Fruit fly (Drosophila melanogaster): ENCODE results near the gene Abp1.
A peak's percentile ranks its signal among the peaks of the same experiment; 100 is the strongest.

The Abp1 gene

dm6 chr3L:13440370-13440960 is 45.6 kb downstream of the Abp1 start, which contains the start of the genes CG10140 and CG14109:
Gene CG10140, minus strand, starts transcription at chr3L:13440470.
Gene CG14109, plus strand, starts transcription at chr3L:13440910.
- no peak for TF ChIP-seq Hr96 (GFP tag; optimal IDR thresholded peaks at IDR 0.05)
- TF ChIP-seq bab1 (GFP tag; optimal IDR thresholded peaks at IDR 0.05), result no peak
- TF ChIP-seq cnc (optimal IDR thresholded peaks at IDR 0.05), result no peak
- no peak for TF ChIP-seq ovo (GFP tag; optimal IDR thresholded peaks at IDR 0.05)
- no peak for TF ChIP-seq Clk (GFP tag; optimal IDR thresholded peaks at IDR 0.05)
- no peak for TF ChIP-seq pad (GFP tag; optimal IDR thresholded peaks at IDR 0.05)
- TF ChIP-seq CG33017 (tag; optimal IDR thresholded peaks at IDR 0.05), result no peak
- no peak for TF ChIP-seq tj (GFP tag; optimal IDR thresholded peaks at IDR 0.05)
- no peak for TF ChIP-seq toe (GFP tag; optimal IDR thresholded peaks at IDR 0.05)
- TF ChIP-seq CG7101 (tag; optimal IDR thresholded peaks at IDR 0.05), result no peak
- TF ChIP-seq cic (GFP tag; optimal IDR thresholded peaks at IDR 0.05), result no peak
- TF ChIP-seq Crg-1 (GFP tag; optimal IDR thresholded peaks at IDR 0.05), result no peak

- TF ChIP-seq CG5204 (GFP tag; optimal IDR thresholded peaks at IDR 0.05) (no peak), pad (GFP tag; optimal IDR thresholded peaks at IDR 0.05) (no peak), kay (GFP tag; ENCODE audit: borderline replicate concordance) (no peak), CG7045 (GFP tag; optimal IDR thresholded peaks at IDR 0.05) (no peak), Crg-1 (GFP tag; optimal IDR thresholded peaks at IDR 0.05) (no peak), CG11617 (GFP tag; optimal IDR thresholded peaks at IDR 0.05) (no peak), Mnt (GFP tag; optimal IDR thresholded peaks at IDR 0.05) (no peak), CG1620 (GFP tag; optimal IDR thresholded peaks at IDR 0.05) (no peak), Hr96 (GFP tag; optimal IDR thresholded peaks at IDR 0.05) (no peak), cnc (optimal IDR thresholded peaks at IDR 0.05) (no peak), bab1 (GFP tag; optimal IDR thresholded peaks at IDR 0.05) (no peak), ovo (GFP tag; optimal IDR thresholded peaks at IDR 0.05) (no peak), cic (GFP tag; optimal IDR thresholded peaks at IDR 0.05) (no peak), tj (GFP tag; optimal IDR thresholded peaks at IDR 0.05) (no peak)
Observed at dm6 chr3L:13437654-13438053, 48.4 kb downstream of the Abp1 start, which contains the start of gene CG10725. Gene CG10725, plus strand, starts transcription at chr3L:13437954.

- no peak for TF ChIP-seq CG11617 (GFP tag; optimal IDR thresholded peaks at IDR 0.05)
- no peak for TF ChIP-seq CG14711 (tag; optimal IDR thresholded peaks at IDR 0.05)
- TF ChIP-seq ovo (GFP tag; optimal IDR thresholded peaks at IDR 0.05), result no peak
- no peak for TF ChIP-seq kay (GFP tag; ENCODE audit: borderline replicate concordance)
- TF ChIP-seq CG7045 (GFP tag; optimal IDR thresholded peaks at IDR 0.05), result no peak
- TF ChIP-seq CG7101 (tag; optimal IDR thresholded peaks at IDR 0.05), result no peak
- TF ChIP-seq CG1620 (GFP tag; optimal IDR thresholded peaks at IDR 0.05), result no peak
- TF ChIP-seq CG12768 (GFP tag; optimal IDR thresholded peaks at IDR 0.05), result no peak
- no peak for TF ChIP-seq CG5204 (GFP tag; optimal IDR thresholded peaks at IDR 0.05)
- no peak for TF ChIP-seq Mnt (GFP tag; optimal IDR thresholded peaks at IDR 0.05)
- TF ChIP-seq cnc (optimal IDR thresholded peaks at IDR 0.05), result no peak
- no peak for TF ChIP-seq Clk (GFP tag; optimal IDR thresholded peaks at IDR 0.05)
- TF ChIP-seq cic (GFP tag; optimal IDR thresholded peaks at IDR 0.05), result no peak
- TF ChIP-seq Hr96 (GFP tag; optimal IDR thresholded peaks at IDR 0.05), result no peak
- TF ChIP-seq tj (GFP tag; optimal IDR thresholded peaks at IDR 0.05), result no peak
Observed at dm6 chr3L:13437036-13437435, 49.0 kb downstream of the Abp1 start, which contains the start of gene CG10154. Gene CG10154, minus strand, starts transcription at chr3L:13437136.

dm6 chr3L:13435170-13435727 is 50.8 kb downstream of the Abp1 start, which contains the start of gene CG10713:
Gene CG10713, minus strand, starts transcription at chr3L:13435229.
- TF ChIP-seq CG7045 (GFP tag; optimal IDR thresholded peaks at IDR 0.05) (peak; percentile 11), tj (GFP tag; optimal IDR thresholded peaks at IDR 0.05) (no peak)

Measured in whole organism, adult.